Fruit fly (Drosophila melanogaster) S2 (cell line): ENCODE results near the gene Irp-1A.

Experiments
- CG8478 ChIP-seq: fragments of >200 bp; optimal IDR thresholded peaks from 2 replicates; lab custom pipeline; 2018
- CTCF ChIP-seq, 2 experiments: fragments of >200 bp; optimal IDR thresholded peaks; 2 replicates each; lab custom pipeline; 2018

DNA sequence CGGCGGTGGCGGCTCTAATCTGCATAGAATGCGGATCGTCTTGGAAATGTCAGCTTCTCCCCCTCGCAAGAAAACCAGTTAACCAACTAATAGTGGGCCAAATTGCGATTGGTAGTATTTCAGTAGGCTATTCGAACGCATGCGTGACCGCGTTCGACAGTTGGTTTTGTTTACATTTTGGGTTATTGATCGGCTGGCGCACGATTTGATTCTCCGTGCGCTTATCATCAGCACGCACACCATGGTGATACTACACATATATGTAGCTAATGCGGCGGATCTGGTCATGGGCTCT, 29.2 kb upstream of the Irp-1A start:
- TF ChIP-seq CTCF (optimal IDR thresholded peaks at IDR 0.05; lab: Kevin White, UChicago), result no peak
- no peak for TF ChIP-seq CG8478
